Fruit fly (Drosophila melanogaster) whole organism, embryonic: ENCODE measurements around the gene CG7519.

Experiments
- Bdp1 ChIP-seq: fragments of 200-800 bp; sonication (Bioruptor generic); optimal IDR thresholded peaks from 3 replicates; lab custom pipeline; 2016; ENCODE audit warnings: missing biosample characterization, missing genetic modification characterization
- CG10267 ChIP-seq: fragments of 200-800 bp; sonication (Bioruptor generic); optimal IDR thresholded peaks from 2 replicates; lab custom pipeline; 2018; ENCODE audit warnings: missing biosample characterization, mild to moderate bottlenecking, missing genetic modification characterization, moderate library complexity
- CG10431 ChIP-seq: fragments of 200-800 bp; sonication (Bioruptor generic); optimal IDR thresholded peaks from 3 replicates; lab custom pipeline; 2018; ENCODE audit warnings: missing biosample characterization, mild to moderate bottlenecking, missing genetic modification characterization
- CG12236 ChIP-seq: fragments of 200-800 bp; sonication (Bioruptor generic); optimal IDR thresholded peaks from 2 replicates; lab custom pipeline; 2016; ENCODE audit warnings: missing biosample characterization, missing genetic modification characterization
- CG1233 ChIP-seq: fragments of 200-800 bp; sonication (Bioruptor generic); optimal IDR thresholded peaks from 4 replicates; lab custom pipeline; 2018; ENCODE audit warnings: missing biosample characterization, mild to moderate bottlenecking, missing genetic modification characterization
- CG12769 ChIP-seq: fragments of 200-800 bp; sonication (Bioruptor generic); optimal IDR thresholded peaks from 2 replicates; lab custom pipeline; 2019; ENCODE audit warnings: missing biosample characterization, mild to moderate bottlenecking, missing genetic modification characterization, moderate library complexity
- CG12942 ChIP-seq: fragments of 200-800 bp; sonication (Bioruptor generic); optimal IDR thresholded peaks from 3 replicates; lab custom pipeline; 2016; ENCODE audit warnings: missing biosample characterization, missing genetic modification characterization
- CG15514 ChIP-seq: fragments of 200-800 bp; sonication (Bioruptor generic); optimal IDR thresholded peaks from 3 replicates; lab custom pipeline; 2017; ENCODE audit warnings: missing biosample characterization, missing genetic modification characterization, mild to moderate bottlenecking, moderate library complexity, missing genetic modification reagents
- CG18262 ChIP-seq: fragments of 200-800 bp; optimal IDR thresholded peaks from 3 replicates; lab custom pipeline; 2019; ENCODE audit warnings: missing biosample characterization, mild to moderate bottlenecking, missing genetic modification characterization, moderate library complexity
- CG3281 ChIP-seq: fragments of 200-800 bp; sonication (Bioruptor generic); optimal IDR thresholded peaks from 3 replicates; lab custom pipeline; 2017; ENCODE audit warnings: missing biosample characterization, mild to moderate bottlenecking, missing genetic modification characterization
- CG33557 ChIP-seq: fragments of 200-800 bp; sonication (Bioruptor generic); optimal IDR thresholded peaks from 2 replicates; lab custom pipeline; 2019; ENCODE audit warnings: missing biosample characterization, mild to moderate bottlenecking, missing genetic modification characterization, moderate library complexity
- CG34422 ChIP-seq: fragments of 200-800 bp; sonication (Bioruptor generic); IDR thresholded peaks from 3 replicates; pipeline ENCODE4 v1.3.6; 2022; ENCODE audit warnings: missing biosample characterization, missing genetic modification characterization
- CG42726 ChIP-seq: fragments of 200-800 bp; sonication (Bioruptor generic); IDR thresholded peaks from 2 replicates; pipeline ENCODE4 v1.3.6; 2022; ENCODE audit warnings: missing biosample characterization, missing genetic modification characterization; ENCODE audit not compliant: partially characterized antibody
- CG43689 ChIP-seq: fragments of 200-800 bp; sonication (Bioruptor generic); IDR thresholded peaks from 2 replicates; pipeline ENCODE4 v1.3.6; 2022; ENCODE audit warnings: missing biosample characterization, missing genetic modification characterization
- CG4707 ChIP-seq: fragments of 200-800 bp; sonication (Bioruptor generic); optimal IDR thresholded peaks from 2 replicates; lab custom pipeline; 2018; ENCODE audit warnings: missing biosample characterization, mild to moderate bottlenecking, missing genetic modification characterization, moderate library complexity
- CG6854 ChIP-seq: fragments of 200-800 bp; sonication (Bioruptor generic); optimal IDR thresholded peaks from 3 replicates; lab custom pipeline; 2017; ENCODE audit warnings: missing biosample characterization, mild to moderate bottlenecking, missing genetic modification characterization
- CG7928 ChIP-seq: fragments of 200-800 bp; sonication (Bioruptor generic); optimal IDR thresholded peaks from 2 replicates; lab custom pipeline; 2017; ENCODE audit warnings: missing biosample characterization, mild to moderate bottlenecking, missing genetic modification characterization
- CG9437 ChIP-seq: fragments of 200-800 bp; sonication (Bioruptor generic); optimal IDR thresholded peaks from 2 replicates; lab custom pipeline; 2018; ENCODE audit warnings: missing biosample characterization, mild to moderate bottlenecking, missing genetic modification characterization
- Gsc ChIP-seq: fragments of 200-800 bp; sonication (Bioruptor generic); IDR thresholded peaks from 2 replicates; pipeline ENCODE4 v1.3.6; 2022; ENCODE audit warnings: missing biosample characterization, missing genetic modification characterization
- Hr51 ChIP-seq, 2 experiments: fragments of 200-800 bp; sonication (Bioruptor generic); optimal IDR thresholded peaks; 2 replicates in 1 of 2; 3 replicates in 1 of 2; lab custom pipeline; 2016 to 2018; ENCODE audit warnings: missing biosample characterization in 2 of 2, missing genetic modification characterization in 2 of 2, mild to moderate bottlenecking in 1 of 2, moderate library complexity in 1 of 2
- MTF-1 ChIP-seq: fragments of 200-800 bp; sonication (Bioruptor generic); optimal IDR thresholded peaks from 2 replicates; lab custom pipeline; 2018; ENCODE audit warnings: missing biosample characterization, mild to moderate bottlenecking, missing genetic modification characterization, borderline replicate concordance
- Med ChIP-seq: fragments of 200-800 bp; sonication (Bioruptor generic); peaks from one replicate; lab custom pipeline; 2016; ENCODE audit warnings: missing biosample characterization, missing genetic modification characterization, mild to moderate bottlenecking, inconsistent platforms, moderate library complexity
- Xrp1 ChIP-seq: fragments of 200-800 bp; sonication (Bioruptor generic); IDR thresholded peaks from 2 replicates; pipeline ENCODE4 v1.3.6; 2022; ENCODE audit warnings: missing biosample characterization, missing genetic modification characterization
- az2 ChIP-seq: fragments of 200-800 bp; sonication (Bioruptor generic); optimal IDR thresholded peaks from 3 replicates; lab custom pipeline; 2016; ENCODE audit warnings: missing biosample characterization, missing genetic modification characterization
- bcd ChIP-seq: fragments of 200-800 bp; sonication (Bioruptor generic); optimal IDR thresholded peaks from 2 replicates; lab custom pipeline; 2017; ENCODE audit warnings: missing biosample characterization, mild to moderate bottlenecking, missing genetic modification characterization
- cas ChIP-seq: fragments of 200-800 bp; sonication (Bioruptor generic); IDR thresholded peaks from 2 replicates; pipeline ENCODE4 v1.3.6; 2022; ENCODE audit warnings: missing biosample characterization, missing genetic modification characterization
- cato ChIP-seq: fragments of 200-800 bp; sonication (Bioruptor generic); optimal IDR thresholded peaks from 2 replicates; lab custom pipeline; 2016; ENCODE audit warnings: missing biosample characterization, missing genetic modification characterization, borderline replicate concordance
- cg ChIP-seq: fragments of 200-800 bp; sonication (Bioruptor generic); optimal IDR thresholded peaks from 3 replicates; lab custom pipeline; 2019; ENCODE audit warnings: missing biosample characterization, mild to moderate bottlenecking, missing genetic modification characterization, moderate library complexity
- croc ChIP-seq: fragments of 200-800 bp; sonication (Bioruptor generic); conservative IDR thresholded peaks from 3 replicates; pipeline ENCODE4 v1.3.6; 2022; ENCODE audit warnings: missing biosample characterization, missing genetic modification characterization
- crol ChIP-seq: fragments of 200-800 bp; sonication (Bioruptor generic); IDR thresholded peaks from 2 replicates; pipeline ENCODE4 v1.3.6; 2022; ENCODE audit warnings: missing biosample characterization, missing genetic modification characterization
- cwo ChIP-seq: fragments of 200-800 bp; sonication (Bioruptor generic); optimal IDR thresholded peaks from 3 replicates; lab custom pipeline; 2017; ENCODE audit warnings: missing biosample characterization, missing genetic modification characterization, mild to moderate bottlenecking, moderate library complexity, missing genetic modification reagents
- da ChIP-seq: fragments of 200-800 bp; sonication (Bioruptor generic); optimal IDR thresholded peaks from 2 replicates; lab custom pipeline; 2016; ENCODE audit warnings: missing biosample characterization, missing genetic modification characterization
- esg ChIP-seq: fragments of 200-800 bp; sonication (Bioruptor generic); conservative IDR thresholded peaks from 2 replicates; pipeline ENCODE4 v1.3.6; 2022; ENCODE audit warnings: missing biosample characterization, missing genetic modification characterization
- fd3F ChIP-seq: fragments of 200-800 bp; sonication (Bioruptor generic); optimal IDR thresholded peaks from 2 replicates; lab custom pipeline; 2018; ENCODE audit warnings: missing biosample characterization, mild to moderate bottlenecking, missing genetic modification characterization, moderate library complexity
- fd96Cb ChIP-seq: fragments of 200-800 bp; sonication (Bioruptor generic); optimal IDR thresholded peaks from 2 replicates; lab custom pipeline; 2018; ENCODE audit warnings: missing biosample characterization, mild to moderate bottlenecking, missing genetic modification characterization, moderate library complexity
- grau ChIP-seq: fragments of 200-800 bp; optimal IDR thresholded peaks from 3 replicates; lab custom pipeline; 2019; ENCODE audit warnings: missing biosample characterization, mild to moderate bottlenecking, missing genetic modification characterization, moderate library complexity
- hkb ChIP-seq, 2 experiments: fragments of 200-800 bp in 1 of 2; fragments of >200 bp in 1 of 2; sonication (Bioruptor generic) in 1 of 2; IDR thresholded peaks in 1 of 2; optimal IDR thresholded peaks in 1 of 2; 2 replicates each; pipeline versions ENCODE4 v1.3.6 to Lab custom; 2017 to 2022; ENCODE audit warnings: missing biosample characterization in 1 of 2, missing genetic modification characterization in 1 of 2
- klu ChIP-seq: fragments of 200-800 bp; sonication (Bioruptor generic); IDR thresholded peaks from 2 replicates; pipeline ENCODE4 v1.3.6; 2022; ENCODE audit warnings: missing biosample characterization, missing genetic modification characterization
- kni ChIP-seq: fragments of 200-800 bp; sonication (Bioruptor generic); optimal IDR thresholded peaks from 3 replicates; lab custom pipeline; 2017; ENCODE audit warnings: mild to moderate bottlenecking, missing biosample characterization, missing genetic modification reagents, missing genetic modification characterization
- mirr ChIP-seq: fragments of 200-800 bp; sonication (Bioruptor generic); optimal IDR thresholded peaks from 3 replicates; lab custom pipeline; 2018; ENCODE audit warnings: missing biosample characterization, mild to moderate bottlenecking, missing genetic modification characterization
- oc ChIP-seq: fragments of 200-800 bp; sonication (Bioruptor generic); optimal IDR thresholded peaks from 2 replicates; lab custom pipeline; 2018; ENCODE audit warnings: missing biosample characterization, mild to moderate bottlenecking, missing genetic modification characterization, moderate library complexity
- run ChIP-seq: fragments of 200-800 bp; sonication (Bioruptor generic); optimal IDR thresholded peaks from 3 replicates; lab custom pipeline; 2018; ENCODE audit warnings: missing biosample characterization, mild to moderate bottlenecking, missing genetic modification characterization
- stc ChIP-seq: fragments of 200-800 bp; sonication (Bioruptor generic); IDR thresholded peaks from 2 replicates; pipeline ENCODE4 v1.3.6; 2022; ENCODE audit warnings: missing biosample characterization, missing genetic modification characterization
- tio ChIP-seq: fragments of 200-800 bp; sonication (Bioruptor generic); optimal IDR thresholded peaks from 2 replicates; lab custom pipeline; 2017; ENCODE audit warnings: missing biosample characterization, missing genetic modification characterization, inconsistent platforms
- trh ChIP-seq: fragments of 200-800 bp; sonication (Bioruptor generic); optimal IDR thresholded peaks from 2 replicates; lab custom pipeline; 2016; ENCODE audit warnings: missing biosample characterization, missing genetic modification characterization
- vvl ChIP-seq: fragments of 200-800 bp; sonication (Bioruptor generic); IDR thresholded peaks from 2 replicates; pipeline ENCODE4 v1.3.6; 2022; ENCODE audit warnings: missing biosample characterization, missing genetic modification characterization
- wdn ChIP-seq: fragments of 200-800 bp; sonication (Bioruptor generic); IDR thresholded peaks from 2 replicates; pipeline ENCODE4 v1.3.6; 2022; ENCODE audit warnings: missing biosample characterization, missing genetic modification characterization

The CG7519 gene

DNA sequence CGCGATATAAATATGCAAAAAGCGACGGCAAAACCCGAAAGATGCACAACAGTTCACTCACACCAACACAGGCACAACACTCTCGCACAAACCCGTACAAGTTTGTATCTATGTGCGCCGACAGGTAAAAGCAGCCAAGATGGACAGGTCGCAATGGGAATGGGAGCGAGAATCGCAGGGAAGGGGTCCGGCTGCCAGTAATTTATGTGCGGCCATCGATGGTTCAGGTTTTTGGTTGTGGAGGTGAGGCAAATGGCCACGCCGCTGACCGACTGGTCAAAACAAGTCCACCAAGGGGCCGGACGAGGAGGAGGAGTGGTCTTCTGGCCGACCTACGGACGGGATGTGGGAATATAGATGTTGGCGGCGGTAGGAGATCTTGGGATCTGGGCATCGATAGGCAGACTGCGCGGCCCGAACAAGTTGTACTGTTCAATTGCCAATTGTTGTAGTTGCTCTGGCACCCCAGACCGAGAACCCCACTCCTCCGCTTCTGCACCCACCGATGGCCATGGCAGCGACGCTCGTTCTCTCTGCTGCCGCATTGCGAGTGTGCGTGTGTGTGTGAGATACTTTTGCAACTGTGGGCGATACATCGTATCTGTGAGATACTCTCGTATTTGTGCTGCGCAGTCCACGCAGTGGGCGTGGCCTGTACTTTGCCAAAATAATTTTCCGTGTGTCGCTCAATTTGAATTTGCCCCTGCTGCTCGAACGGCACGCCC is 32.6 kb upstream of the CG7519 start (continued):
- TF ChIP-seq kni (GFP tag; lab: Kevin White, UChicago) (peak; percentile 23), CG12769 (tag; lab: Kevin White, UChicago) (peak; percentile 26), cg (peak; percentile 83), esg (no peak), vvl (GFP tag; lab: Robert Waterston, UW) (peak; percentile 77), Med (GFP tag; lab: Kevin White, UChicago) (peak; percentile 70), MTF-1 (GFP tag; lab: Kevin White, UChicago) (no peak), crol (GFP tag; lab: Robert Waterston, UW) (peak; percentile 65)
- TF ChIP-seq, all 482 proteins: peak for 23

DNA sequence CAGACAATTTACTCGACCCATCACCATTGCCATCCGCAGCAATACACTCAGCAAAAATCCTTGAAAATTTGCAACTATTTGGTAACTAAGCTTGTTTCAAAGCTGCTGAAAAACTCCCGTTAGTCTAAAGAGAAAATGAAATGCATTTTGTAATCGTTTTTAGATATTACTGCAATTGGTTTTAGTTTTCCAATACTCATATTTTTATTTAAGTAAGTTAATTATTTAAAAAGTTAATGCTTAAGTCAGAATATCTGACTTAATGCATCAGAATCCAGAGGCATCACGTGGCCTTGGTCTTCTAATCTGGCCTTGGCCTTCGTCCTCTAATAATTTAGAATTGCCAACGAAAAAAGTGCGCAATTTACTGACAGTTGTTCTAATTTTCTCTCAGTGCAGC is 30.0 kb upstream of the CG7519 start:
- TF ChIP-seq az2 (GFP tag; lab: Kevin White, UChicago) = peak; percentile 27
- no peak for TF ChIP-seq CG34422 (GFP tag; lab: Robert Waterston, UW)
- peak; percentile 17; the same call in 1 of the 3 replicates for TF ChIP-seq croc (GFP tag; lab: Robert Waterston, UW)
- no peak for TF ChIP-seq trh
- no peak for TF ChIP-seq cwo
- TF ChIP-seq CG12236 = no peak
- peak; percentile 5 for TF ChIP-seq grau
- TF ChIP-seq Gsc (GFP tag; lab: Robert Waterston, UW) = no peak
- TF ChIP-seq fd96Cb (tag; lab: Kevin White, UChicago) = peak; percentile 18
- TF ChIP-seq CG33557 (GFP tag; lab: Kevin White, UChicago) = peak; percentile 10
- TF ChIP-seq CG15514 = no peak
- TF ChIP-seq wdn = no peak
- peak; percentile 16 for TF ChIP-seq CG10267 (tag; lab: Kevin White, UChicago)
- TF ChIP-seq CG10431 (GFP tag; lab: Kevin White, UChicago) = no peak
- no peak for TF ChIP-seq CG12942
- no peak for TF ChIP-seq CG43689 (GFP tag; lab: Robert Waterston, UW)
- TF ChIP-seq CG6854 (GFP tag; lab: Kevin White, UChicago) = no peak
- TF ChIP-seq klu (GFP tag; lab: Robert Waterston, UW) = no peak
- TF ChIP-seq CG4707 (GFP tag; lab: Kevin White, UChicago) = no peak
- no peak for TF ChIP-seq fd3F (GFP tag; lab: Kevin White, UChicago)
- peak; percentile 27 for TF ChIP-seq cato (GFP tag; lab: Kevin White, UChicago)
- no peak for TF ChIP-seq hkb (optimal IDR thresholded peaks at IDR 0.05; lab: Kevin White, UChicago)
- TF ChIP-seq hkb (GFP tag; IDR thresholded peaks at IDR 0.05; lab: Robert Waterston, UW) = no peak
- TF ChIP-seq cg = no peak
- TF ChIP-seq tio (GFP tag; lab: Kevin White, UChicago) = peak; percentile 23
- TF ChIP-seq Xrp1 = no peak
- no peak for TF ChIP-seq Hr51 (GFP tag; optimal IDR thresholded peaks at IDR 0.05; lab: Kevin White, UChicago)
- TF ChIP-seq CG7928 = no peak
- no peak for TF ChIP-seq run (tag; lab: Kevin White, UChicago)
- peak; percentile 73 for TF ChIP-seq CG18262
- no peak for TF ChIP-seq CG9437
- TF ChIP-seq mirr = no peak
- TF ChIP-seq Bdp1 (GFP tag; lab: Kevin White, UChicago) = no peak
- TF ChIP-seq oc (tag; lab: Kevin White, UChicago) = no peak
- no peak for TF ChIP-seq da (GFP tag; lab: Kevin White, UChicago)
- TF ChIP-seq stc (GFP tag; lab: Robert Waterston, UW) = no peak
- TF ChIP-seq cas (GFP tag; lab: Robert Waterston, UW) = no peak
- no peak for TF ChIP-seq CG42726 (GFP tag; lab: Robert Waterston, UW)
- TF ChIP-seq CG3281 = no peak
- TF ChIP-seq bcd (GFP tag; lab: Kevin White, UChicago) = no peak
- TF ChIP-seq CG1233 (GFP tag; lab: Kevin White, UChicago) = peak; percentile 2
